Fruit fly (Drosophila melanogaster) whole organism, prepupa: Measurements from ENCODE around the gene CG14606.

Source experiments
- Blimp-1 ChIP-seq: fragments of 200-800 bp; sonication (Bioruptor generic); optimal IDR thresholded peaks from 3 replicates; lab custom pipeline; 2017; ENCODE audit warnings: missing biosample characterization, missing genetic modification characterization, mild to moderate bottlenecking, moderate library complexity, missing genetic modification reagents
- CG16779 ChIP-seq: fragments of 200-800 bp; sonication (Bioruptor generic); optimal IDR thresholded peaks from 3 replicates; lab custom pipeline; 2017; ENCODE audit warnings: missing biosample characterization, mild to moderate bottlenecking, missing genetic modification characterization
- CG4318 ChIP-seq: fragments of 200-800 bp; sonication (Bioruptor generic); optimal IDR thresholded peaks from 3 replicates; lab custom pipeline; 2017; ENCODE audit warnings: missing biosample characterization, mild to moderate bottlenecking, missing genetic modification characterization
- CG6276 ChIP-seq: fragments of 200-800 bp; sonication (Bioruptor generic); optimal IDR thresholded peaks from 2 replicates; lab custom pipeline; 2017; ENCODE audit warnings: missing biosample characterization, mild to moderate bottlenecking, missing genetic modification characterization
- CG6854 ChIP-seq: fragments of 200-800 bp; sonication (Bioruptor generic); optimal IDR thresholded peaks from 2 replicates; lab custom pipeline; 2017; ENCODE audit warnings: missing biosample characterization, mild to moderate bottlenecking, missing genetic modification characterization
- Eip75B ChIP-seq: fragments of 200-800 bp; sonication (Bioruptor generic); optimal IDR thresholded peaks from 3 replicates; lab custom pipeline; 2016; ENCODE audit warnings: missing biosample characterization, missing genetic modification characterization
- Eip93F ChIP-seq: fragments of 200-800 bp; sonication (Bioruptor generic); optimal IDR thresholded peaks from 2 replicates; lab custom pipeline; 2016; ENCODE audit warnings: missing biosample characterization, mild to moderate bottlenecking, missing genetic modification characterization
- esn ChIP-seq: fragments of 200-800 bp; sonication (Bioruptor generic); optimal IDR thresholded peaks from 2 replicates; lab custom pipeline; 2016; ENCODE audit warnings: missing biosample characterization, mild to moderate bottlenecking, missing genetic modification characterization, moderate library complexity

- TF ChIP-seq CG4318 (GFP tag; lab: Kevin White, UChicago), result no peak
- no peak for TF ChIP-seq Blimp-1
- TF ChIP-seq CG16779, result no peak
- no peak for TF ChIP-seq Eip93F (GFP tag; lab: Kevin White, UChicago)
- TF ChIP-seq CG6276, result no peak
- TF ChIP-seq CG6854 (GFP tag; lab: Kevin White, UChicago), result no peak
- TF ChIP-seq Eip75B (GFP tag; lab: Kevin White, UChicago), result no peak
- TF ChIP-seq esn (GFP tag; lab: Kevin White, UChicago), result no peak
Observed at dm6 chr3R:7265567-7266208, 48.8 kb upstream of the CG14606 start, which contains the start of the genes Gld and Syt4.
